Worm (Caenorhabditis elegans) whole organism, young adult: ENCODE measurements around the gene sprr-2.
A peak's percentile ranks its signal among the peaks of the same experiment; 100 is the strongest.

ENCODE experiments used
- B0261.1 ChIP-seq: sonication (generic microtip); optimal IDR thresholded peaks from 2 replicates; lab custom pipeline; 2016; ENCODE audit warnings: mild to moderate bottlenecking, missing genetic modification characterization, moderate library complexity, missing compliant biosample characterization
- B0336.3 ChIP-seq: fragments of 200-800 bp; sonication (Bioruptor generic); IDR thresholded peaks from 2 replicates; pipeline ENCODE4 v1.3.6; 2022; ENCODE audit warnings: missing genetic modification characterization, missing compliant biosample characterization
- C06A6.2 ChIP-seq: fragments of 200-800 bp; sonication (Bioruptor generic); conservative IDR thresholded peaks from 2 replicates; pipeline ENCODE4 v1.3.6; 2022; ENCODE audit warnings: missing genetic modification characterization, missing compliant biosample characterization
- F23B12.7 ChIP-seq: sonication (generic microtip); optimal IDR thresholded peaks from 2 replicates; lab custom pipeline; 2017; ENCODE audit warnings: missing genetic modification characterization, mild to moderate bottlenecking, missing compliant biosample characterization, antibody characterized with exemption, moderate library complexity; ENCODE audit not compliant: insufficient read depth
- F57C9.4 ChIP-seq: sonication (generic microtip); optimal IDR thresholded peaks from 2 replicates; lab custom pipeline; 2017; ENCODE audit warnings: mild to moderate bottlenecking, missing genetic modification characterization, missing compliant biosample characterization
- K11D2.4 ChIP-seq: fragments of 200-800 bp; sonication (Bioruptor generic); IDR thresholded peaks from 2 replicates; pipeline ENCODE4 v1.3.6; 2022; ENCODE audit warnings: missing genetic modification reagents, missing genetic modification characterization, missing compliant biosample characterization
- T07F8.4 ChIP-seq: sonication (generic microtip); optimal IDR thresholded peaks from 2 replicates; lab custom pipeline; 2016; ENCODE audit warnings: mild to moderate bottlenecking, missing genetic modification characterization, moderate library complexity, missing compliant biosample characterization
- Y53F4B.3 ChIP-seq: fragments of 200-800 bp; sonication (Bioruptor generic); IDR thresholded peaks from 2 replicates; pipeline ENCODE4 v1.3.6; 2022; ENCODE audit warnings: missing genetic modification reagents, missing genetic modification characterization, missing compliant biosample characterization
- Y53G8AR.9 ChIP-seq: fragments of 200-800 bp; sonication (Bioruptor generic); conservative IDR thresholded peaks from 2 replicates; pipeline ENCODE4 v1.3.6; 2022; ENCODE audit warnings: missing genetic modification reagents, missing genetic modification characterization, missing compliant biosample characterization
- Y95B8A.8 ChIP-seq: fragments of 200-800 bp; sonication (Bioruptor generic); IDR thresholded peaks from 2 replicates; pipeline ENCODE4 v1.3.6; 2022; ENCODE audit warnings: missing genetic modification reagents, missing genetic modification characterization, missing compliant biosample characterization
- atf-7 ChIP-seq: sonication (generic microtip); optimal IDR thresholded peaks from 2 replicates; lab custom pipeline; 2017; ENCODE audit warnings: mild to moderate bottlenecking, missing genetic modification characterization, missing compliant biosample characterization
- attf-5 ChIP-seq: fragments of 200-800 bp; sonication (Bioruptor generic); optimal IDR thresholded peaks from 2 replicates; lab custom pipeline; 2018; ENCODE audit warnings: mild to moderate bottlenecking, missing genetic modification characterization, missing compliant biosample characterization
- cebp-1 ChIP-seq, 2 experiments: fragments of 200-800 bp in 1 of 2; sonication (Bioruptor generic) in 1 of 2; sonication (generic microtip) in 1 of 2; IDR thresholded peaks in 1 of 2; optimal IDR thresholded peaks in 1 of 2; 2 replicates each; pipeline versions ENCODE4 v1.3.6 to Lab custom; 2017 to 2022; ENCODE audit warnings: missing compliant biosample characterization in 2 of 2, missing genetic modification characterization in 2 of 2, mild to moderate bottlenecking in 1 of 2, missing genetic modification reagents in 1 of 2, moderate library complexity in 1 of 2
- cebp-2 ChIP-seq: fragments of 200-800 bp; sonication (Bioruptor generic); IDR thresholded peaks from 2 replicates; pipeline ENCODE4 v1.3.6; 2022; ENCODE audit warnings: missing genetic modification characterization, missing compliant biosample characterization
- ceh-27 ChIP-seq: fragments of 200-800 bp; sonication (Bioruptor generic); optimal IDR thresholded peaks from 2 replicates; lab custom pipeline; 2018; ENCODE audit warnings: mild to moderate bottlenecking, missing genetic modification characterization, moderate library complexity, missing compliant biosample characterization
- chd-7 ChIP-seq: sonication (generic microtip); optimal IDR thresholded peaks from 2 replicates; lab custom pipeline; 2016; ENCODE audit warnings: mild to moderate bottlenecking, missing genetic modification characterization, moderate library complexity, missing compliant biosample characterization
- die-1 ChIP-seq: sonication (generic microtip); optimal IDR thresholded peaks from 2 replicates; lab custom pipeline; 2016; ENCODE audit warnings: missing genotype, mild to moderate bottlenecking, missing genetic modification characterization, missing compliant biosample characterization
- dox-1 ChIP-seq: fragments of 200-800 bp; sonication (Bioruptor generic); IDR thresholded peaks from 2 replicates; pipeline ENCODE4 v1.3.6; 2022; ENCODE audit warnings: missing genetic modification reagents, missing genetic modification characterization, missing compliant biosample characterization
- dpl-1 ChIP-seq: fragments of 150-350 bp; optimal IDR thresholded peaks from 2 replicates; lab custom pipeline; 2014; ENCODE audit warnings: missing biosample characterization, missing genetic modification reagents, missing genetic modification characterization
- efl-1 ChIP-seq: fragments of 150-350 bp; optimal IDR thresholded peaks from 2 replicates; lab custom pipeline; 2014; ENCODE audit warnings: missing biosample characterization, missing genetic modification reagents, missing genetic modification characterization
- egl-18 ChIP-seq: fragments of 200-800 bp; sonication (Bioruptor generic); IDR thresholded peaks from 2 replicates; pipeline ENCODE4 v1.3.6; 2022; ENCODE audit warnings: missing genetic modification reagents, missing genetic modification characterization, missing compliant biosample characterization
- egl-44 ChIP-seq: fragments of 200-800 bp; sonication (Bioruptor generic); IDR thresholded peaks from 2 replicates; pipeline ENCODE4 v1.3.6; 2022; ENCODE audit warnings: missing genetic modification reagents, missing genetic modification characterization, missing compliant biosample characterization
- ets-4 ChIP-seq: fragments of 200-800 bp; sonication (Bioruptor generic); optimal IDR thresholded peaks from 2 replicates; lab custom pipeline; 2018; ENCODE audit warnings: mild to moderate bottlenecking, missing genetic modification characterization, missing compliant biosample characterization
- hmg-1.2 ChIP-seq: fragments of 200-800 bp; sonication (Bioruptor generic); IDR thresholded peaks from 2 replicates; pipeline ENCODE4 v1.3.6; 2022; ENCODE audit warnings: missing genetic modification reagents, missing genetic modification characterization, missing compliant biosample characterization
- lag-1 ChIP-seq: fragments of 200-800 bp; sonication (Bioruptor generic); IDR thresholded peaks from 2 replicates; pipeline ENCODE4 v1.3.6; 2022; ENCODE audit warnings: missing genetic modification reagents, missing genetic modification characterization, missing compliant biosample characterization
- let-526 ChIP-seq: fragments of 200-800 bp; sonication (Bioruptor generic); IDR thresholded peaks from 2 replicates; pipeline ENCODE4 v1.3.6; 2022; ENCODE audit warnings: missing genetic modification reagents, missing genetic modification characterization, missing compliant biosample characterization
- lin-35 ChIP-seq, 3 experiments: fragments of 150-350 bp in 2 of 3; sonication (generic microtip) in 1 of 3; optimal IDR thresholded peaks; 2 replicates each; lab custom pipeline; 2014 to 2018; ENCODE audit warnings: missing biosample characterization in 3 of 3, missing genetic modification characterization in 3 of 3, missing genetic modification reagents in 3 of 3
- lir-1 ChIP-seq: fragments of 200-800 bp; sonication (Bioruptor generic); conservative IDR thresholded peaks from 2 replicates; pipeline ENCODE4 v1.3.6; 2022; ENCODE audit warnings: missing genetic modification reagents, missing genetic modification characterization, missing compliant biosample characterization
- lsl-1 ChIP-seq: fragments of 200-800 bp; sonication (Bioruptor generic); optimal IDR thresholded peaks from 2 replicates; lab custom pipeline; 2018; ENCODE audit warnings: mild to moderate bottlenecking, missing genetic modification characterization, moderate library complexity, missing compliant biosample characterization
- lsy-27 ChIP-seq: sonication (generic microtip); optimal IDR thresholded peaks from 2 replicates; lab custom pipeline; 2017; ENCODE audit warnings: missing genetic modification characterization, mild to moderate bottlenecking, missing compliant biosample characterization, antibody characterized with exemption, missing genotype, borderline replicate concordance; ENCODE audit not compliant: insufficient read depth
- madf-10 ChIP-seq: sonication (generic microtip); optimal IDR thresholded peaks from 2 replicates; lab custom pipeline; 2016; ENCODE audit warnings: mild to moderate bottlenecking, missing genetic modification characterization, missing compliant biosample characterization
- madf-3 ChIP-seq: fragments of 200-800 bp; sonication (Bioruptor generic); IDR thresholded peaks from 2 replicates; pipeline ENCODE4 v1.3.6; 2022; ENCODE audit warnings: missing genetic modification reagents, missing genetic modification characterization, missing compliant biosample characterization
- mcd-1 ChIP-seq: fragments of 200-800 bp; sonication (Bioruptor generic); IDR thresholded peaks from 2 replicates; pipeline ENCODE4 v1.3.6; 2022; ENCODE audit warnings: missing genetic modification reagents, missing genetic modification characterization, missing compliant biosample characterization
- nfyb-1 ChIP-seq: fragments of 200-800 bp; sonication (Bioruptor generic); IDR thresholded peaks from 2 replicates; pipeline ENCODE4 v1.3.6; 2022; ENCODE audit warnings: missing genetic modification reagents, missing genetic modification characterization, missing compliant biosample characterization
- nhr-120 ChIP-seq: fragments of 200-800 bp; sonication (Bioruptor generic); IDR thresholded peaks from 2 replicates; pipeline ENCODE4 v1.3.6; 2022; ENCODE audit warnings: missing genetic modification characterization, missing compliant biosample characterization
- nhr-80 ChIP-seq: sonication (generic microtip); optimal IDR thresholded peaks from 2 replicates; lab custom pipeline; 2016; ENCODE audit warnings: missing genetic modification characterization, missing compliant biosample characterization
- pbrm-1 ChIP-seq: fragments of 200-800 bp; sonication (Bioruptor generic); IDR thresholded peaks from 2 replicates; pipeline ENCODE4 v1.3.6; 2022; ENCODE audit warnings: missing genetic modification reagents, missing genetic modification characterization, missing compliant biosample characterization
- pha-4 ChIP-seq: fragments of 150-350 bp; sonication (generic microtip); optimal IDR thresholded peaks from 2 replicates; lab custom pipeline; 2014; ENCODE audit warnings: missing biosample characterization, missing genetic modification reagents, missing genetic modification characterization
- rcor-1 ChIP-seq: fragments of 200-800 bp; sonication (Bioruptor generic); IDR thresholded peaks from 2 replicates; pipeline ENCODE4 v1.3.6; 2022; ENCODE audit warnings: missing genetic modification reagents, missing genetic modification characterization, missing compliant biosample characterization
- somi-1 ChIP-seq: fragments of 200-800 bp; sonication (Bioruptor generic); optimal IDR thresholded peaks from 2 replicates; lab custom pipeline; 2018; ENCODE audit warnings: mild to moderate bottlenecking, missing genetic modification characterization, missing compliant biosample characterization
- sptf-2 ChIP-seq: fragments of 200-800 bp; sonication (Bioruptor generic); optimal IDR thresholded peaks from 2 replicates; lab custom pipeline; 2018; ENCODE audit warnings: mild to moderate bottlenecking, missing genetic modification characterization, missing compliant biosample characterization
- tbp1 ChIP-seq: fragments of 200-800 bp; sonication (Bioruptor generic); optimal IDR thresholded peaks from 2 replicates; lab custom pipeline; 2018; ENCODE audit warnings: mild to moderate bottlenecking, missing genetic modification characterization, missing compliant biosample characterization
- ztf-18 ChIP-seq: sonication (generic microtip); optimal IDR thresholded peaks from 2 replicates; lab custom pipeline; 2016; ENCODE audit warnings: missing genotype, mild to moderate bottlenecking, missing genetic modification characterization, missing compliant biosample characterization
- ztf-25 ChIP-seq: fragments of 200-800 bp; sonication (Bioruptor generic); IDR thresholded peaks from 2 replicates; pipeline ENCODE4 v1.3.6; 2022; ENCODE audit warnings: missing genetic modification reagents, missing genetic modification characterization, missing compliant biosample characterization
- ztf-26 ChIP-seq: sonication (generic microtip); optimal IDR thresholded peaks from 2 replicates; lab custom pipeline; 2017; ENCODE audit warnings: missing genetic modification characterization, missing compliant biosample characterization
- ztf-6 ChIP-seq: fragments of 200-800 bp; sonication (Bioruptor generic); IDR thresholded peaks from 2 replicates; pipeline ENCODE4 v1.3.6; 2022; ENCODE audit warnings: missing genetic modification reagents, missing genetic modification characterization, missing compliant biosample characterization

sprr-2 gene

DNA sequence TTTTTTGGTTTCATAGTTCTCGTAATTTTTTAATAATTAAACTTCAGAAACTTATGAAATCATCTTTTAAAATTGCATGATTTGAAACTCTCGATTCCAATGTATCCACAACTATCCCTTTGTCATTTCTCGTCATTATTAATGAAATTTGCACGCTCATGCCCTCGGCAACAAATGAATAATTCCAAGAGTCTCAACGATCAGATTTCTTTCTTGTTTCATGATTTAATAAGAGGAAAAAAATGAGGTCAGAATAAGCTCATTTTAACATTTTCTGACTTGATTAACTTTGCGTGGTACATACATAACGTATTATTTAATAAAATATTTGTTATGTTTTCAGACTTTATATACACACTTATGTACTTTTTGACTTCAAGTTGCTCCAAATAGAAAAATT, 45.1 kb downstream of the sprr-2 start:
- TF ChIP-seq lin-35 (GFP tag; optimal IDR thresholded peaks at IDR 0.05; lab: Kevin White, UChicago) (no peak), F23B12.7 (tag; lab: Kevin White, UChicago) (no peak), F57C9.4 (tag; lab: Kevin White, UChicago) (no peak), B0261.1 (tag; lab: Kevin White, UChicago) (no peak), egl-18 (GFP tag; lab: Robert Waterston, UW) (no peak), Y53G8AR.9 (GFP tag; lab: Robert Waterston, UW) (no peak), ets-4 (no peak), Y53F4B.3 (GFP tag; lab: Robert Waterston, UW) (no peak), lag-1 (GFP tag; lab: Robert Waterston, UW) (no peak), pbrm-1 (no peak), lsl-1 (GFP tag; lab: Kevin White, UChicago) (no peak), pha-4 (tag; lab: Kevin White, UChicago) (no peak)

DNA sequence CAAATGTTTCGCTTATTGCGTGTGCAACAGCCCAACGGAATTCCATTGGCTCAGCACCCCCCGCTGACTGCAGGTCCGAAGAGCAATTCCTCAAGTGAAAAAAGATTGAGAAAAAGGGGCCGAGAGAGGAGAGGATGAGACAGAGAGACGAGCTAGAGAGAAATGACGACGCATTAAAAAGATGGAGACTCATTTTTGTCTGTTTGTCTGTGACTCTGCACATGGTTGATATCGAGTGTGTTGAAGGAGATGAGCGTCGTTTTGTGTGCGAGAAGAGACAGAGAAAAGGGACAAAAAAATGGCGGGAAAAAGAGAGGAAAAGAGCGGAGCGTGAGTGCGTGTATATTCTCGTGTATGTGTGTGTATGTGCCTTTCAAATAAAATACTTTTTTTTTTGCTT, 47.8 kb downstream of the sprr-2 start:
- TF ChIP-seq let-526 (GFP tag; lab: Robert Waterston, UW), result no peak
- TF ChIP-seq cebp-1 (GFP tag; IDR thresholded peaks at IDR 0.05; lab: Robert Waterston, UW), result no peak
- TF ChIP-seq cebp-1 (tag; optimal IDR thresholded peaks at IDR 0.05; lab: Kevin White, UChicago), result peak; percentile 81
- peak; percentile 77; the same call in 1 of the 2 replicates for TF ChIP-seq dox-1 (GFP tag; lab: Robert Waterston, UW)
- TF ChIP-seq die-1, result peak; percentile 17
- TF ChIP-seq ztf-18 (tag; lab: Kevin White, UChicago), result peak; percentile 41
- TF ChIP-seq pha-4 (tag; lab: Kevin White, UChicago), result peak; percentile 53
- TF ChIP-seq mcd-1, result peak; percentile 55
- TF ChIP-seq lir-1, result 0 out of 2 replicates have a peak, but pooled peaks have one; percentile 11
- TF ChIP-seq hmg-1.2 (GFP tag; lab: Robert Waterston, UW), result peak; percentile 82
- TF ChIP-seq ztf-26, result peak; percentile 57
- peak; percentile 28; the same call in 1 of the 2 replicates for TF ChIP-seq ztf-6 (GFP tag; lab: Robert Waterston, UW)
- peak; percentile 53 for TF ChIP-seq chd-7 (tag; lab: Kevin White, UChicago)
- TF ChIP-seq cebp-2, result no peak
- peak; percentile 90 for TF ChIP-seq ceh-27 (GFP tag; lab: Kevin White, UChicago)
- TF ChIP-seq B0336.3 (GFP tag; lab: Robert Waterston, UW), result peak; percentile 72
- TF ChIP-seq Y95B8A.8, result no peak
- TF ChIP-seq nhr-120 (GFP tag; lab: Robert Waterston, UW), result no peak
- peak; percentile 80 for TF ChIP-seq attf-5
- peak in 1 of 3 experiments; percentile 85 for TF ChIP-seq lin-35 (GFP tag; optimal IDR thresholded peaks at IDR 0.05; lab: Kevin White, UChicago)
- TF ChIP-seq T07F8.4, result no peak
- TF ChIP-seq Y53G8AR.9 (GFP tag; lab: Robert Waterston, UW), result 0 out of 2 replicates have a peak, but pooled peaks have one; percentile 33
- peak; percentile 19 for TF ChIP-seq dpl-1 (GFP tag; lab: Kevin White, UChicago)
- no peak for TF ChIP-seq lsy-27
- TF ChIP-seq somi-1, result peak; percentile 81
- peak; percentile 69; the same call in 1 of the 2 replicates for TF ChIP-seq nfyb-1 (GFP tag; lab: Robert Waterston, UW)
- peak; percentile 78 for TF ChIP-seq madf-10 (tag; lab: Kevin White, UChicago)
- no peak for TF ChIP-seq madf-3 (GFP tag; lab: Robert Waterston, UW)
- TF ChIP-seq ztf-25 (GFP tag; lab: Robert Waterston, UW), result no peak
- peak; percentile 74 for TF ChIP-seq nhr-80
- peak; percentile 53; the same call in 1 of the 2 replicates for TF ChIP-seq K11D2.4 (GFP tag; lab: Robert Waterston, UW)
- peak; percentile 33 for TF ChIP-seq F23B12.7 (tag; lab: Kevin White, UChicago)
- TF ChIP-seq tbp1 (GFP tag; lab: Kevin White, UChicago), result peak; percentile 57
- peak; percentile 15 for TF ChIP-seq efl-1 (GFP tag; lab: Kevin White, UChicago)
- TF ChIP-seq rcor-1 (GFP tag; lab: Robert Waterston, UW), result 0 out of 2 replicates have a peak, but pooled peaks have one; percentile 36
- peak; percentile 58 for TF ChIP-seq atf-7 (tag; lab: Kevin White, UChicago)
- TF ChIP-seq sptf-2 (GFP tag; lab: Kevin White, UChicago), result no peak
- TF ChIP-seq C06A6.2 (GFP tag; lab: Robert Waterston, UW), result peak; percentile 52; the same call in 1 of the 2 replicates
- no peak for TF ChIP-seq egl-44 (GFP tag; lab: Robert Waterston, UW)
